Fruit fly (Drosophila melanogaster) whole organism, pupa: ENCODE data around the gene SNRPG.
A peak's percentile ranks its signal among the peaks of the same experiment; 100 is the strongest.

Source experiments
- CG10348 ChIP-seq: fragments of 200-800 bp; sonication (Bioruptor generic); IDR thresholded peaks from 2 replicates; pipeline ENCODE4 v1.3.6; 2022; ENCODE audit warnings: missing biosample characterization, missing genetic modification characterization
- CG12605 ChIP-seq: fragments of 200-800 bp; sonication (Bioruptor generic); IDR thresholded peaks from 2 replicates; pipeline ENCODE4 v1.3.6; 2022; ENCODE audit warnings: missing biosample characterization, missing genetic modification characterization
- CG13204 ChIP-seq: fragments of 200-800 bp; sonication (Bioruptor generic); optimal IDR thresholded peaks from 2 replicates; lab custom pipeline; 2018; ENCODE audit warnings: missing biosample characterization, mild to moderate bottlenecking, missing genetic modification characterization, moderate library complexity
- CG14655 ChIP-seq: fragments of 200-800 bp; sonication (Bioruptor generic); optimal IDR thresholded peaks from 3 replicates; lab custom pipeline; 2017; ENCODE audit warnings: mild to moderate bottlenecking, missing biosample characterization, missing genetic modification reagents, missing genetic modification characterization
- CG15710 ChIP-seq: fragments of 200-800 bp; sonication (Bioruptor generic); optimal IDR thresholded peaks from 2 replicates; lab custom pipeline; 2018; ENCODE audit warnings: missing biosample characterization, mild to moderate bottlenecking, missing genetic modification characterization, moderate library complexity
- CG17806 ChIP-seq: fragments of 200-800 bp; sonication (Bioruptor generic); optimal IDR thresholded peaks from 2 replicates; lab custom pipeline; 2018; ENCODE audit warnings: missing biosample characterization, mild to moderate bottlenecking, missing genetic modification characterization, moderate library complexity
- CG32121 ChIP-seq: fragments of 200-800 bp; sonication (Bioruptor generic); IDR thresholded peaks from 2 replicates; pipeline ENCODE4 v1.3.6; 2022; ENCODE audit warnings: missing biosample characterization, missing genetic modification characterization
- CG34367 ChIP-seq: fragments of 200-800 bp; sonication (Bioruptor generic); optimal IDR thresholded peaks from 2 replicates; lab custom pipeline; 2018; ENCODE audit warnings: missing biosample characterization, mild to moderate bottlenecking, missing genetic modification characterization
- CG4496 ChIP-seq: fragments of 200-800 bp; sonication (Bioruptor generic); IDR thresholded peaks from 3 replicates; pipeline ENCODE4 v1.3.6; 2022; ENCODE audit warnings: missing biosample characterization, missing genetic modification characterization
- CG8159 ChIP-seq: fragments of 200-800 bp; sonication (Bioruptor generic); optimal IDR thresholded peaks from 3 replicates; lab custom pipeline; 2018; ENCODE audit warnings: missing biosample characterization, mild to moderate bottlenecking, missing genetic modification characterization, moderate library complexity
- CG8301 ChIP-seq: fragments of 200-800 bp; sonication (Bioruptor generic); optimal IDR thresholded peaks from 2 replicates; lab custom pipeline; 2018; ENCODE audit warnings: missing biosample characterization, mild to moderate bottlenecking, missing genetic modification characterization
- CG9948 ChIP-seq: fragments of 200-800 bp; sonication (Bioruptor generic); optimal IDR thresholded peaks from 2 replicates; lab custom pipeline; 2018; ENCODE audit warnings: missing biosample characterization, mild to moderate bottlenecking, missing genetic modification characterization, moderate library complexity
- D1 ChIP-seq: fragments of 200-800 bp; sonication (Bioruptor generic); optimal IDR thresholded peaks from 2 replicates; lab custom pipeline; 2018; ENCODE audit warnings: missing biosample characterization, mild to moderate bottlenecking, missing genetic modification characterization, moderate library complexity
- EcR ChIP-seq: fragments of 200-800 bp; sonication (Bioruptor generic); optimal IDR thresholded peaks from 3 replicates; lab custom pipeline; 2019; ENCODE audit warnings: missing biosample characterization, missing genetic modification characterization, mild to moderate bottlenecking, moderate library complexity, missing genetic modification reagents
- Ets98B ChIP-seq: fragments of 200-800 bp; sonication (Bioruptor generic); IDR thresholded peaks from 2 replicates; pipeline ENCODE4 v1.3.6; 2022; ENCODE audit warnings: missing biosample characterization, missing genetic modification characterization
- Pif1A ChIP-seq: fragments of 200-800 bp; sonication (Bioruptor generic); optimal IDR thresholded peaks from 3 replicates; lab custom pipeline; 2016; ENCODE audit warnings: missing biosample characterization, missing genetic modification characterization
- Snoo ChIP-seq: fragments of 200-800 bp; sonication (Bioruptor generic); optimal IDR thresholded peaks from 3 replicates; lab custom pipeline; 2017; ENCODE audit warnings: missing biosample characterization, mild to moderate bottlenecking, missing genetic modification characterization, inconsistent platforms
- fd96Ca ChIP-seq: fragments of 200-800 bp; sonication (Bioruptor generic); IDR thresholded peaks from 3 replicates; pipeline ENCODE4 v1.3.6; 2022; ENCODE audit warnings: missing biosample characterization, missing genetic modification characterization
- gl ChIP-seq: fragments of 200-800 bp; sonication (Bioruptor generic); optimal IDR thresholded peaks from 2 replicates; lab custom pipeline; 2018; ENCODE audit warnings: missing biosample characterization, mild to moderate bottlenecking, missing genetic modification characterization
- rn ChIP-seq: fragments of 200-800 bp; sonication (Bioruptor generic); IDR thresholded peaks from 2 replicates; pipeline ENCODE4 v1.3.6; 2022; ENCODE audit warnings: missing biosample characterization, missing genetic modification characterization

SNRPG gene

dm6 chrX:16670691-16671481, 30.7 kb upstream of the SNRPG start:
- peak; percentile 7 for TF ChIP-seq CG14655 (GFP tag; lab: Kevin White, UChicago)
- peak; percentile 75 for TF ChIP-seq CG13204 (GFP tag; lab: Kevin White, UChicago)
- TF ChIP-seq CG4496: peak; percentile 49; the same call in 1 of the 3 replicates
- TF ChIP-seq CG15710 (tag; lab: Kevin White, UChicago): no peak

dm6 chrX:16670262-16670661, 30.0 kb upstream of the SNRPG start:
- TF ChIP-seq CG13204 (GFP tag; lab: Kevin White, UChicago) (no peak), Pif1A (GFP tag; lab: Kevin White, UChicago) (peak; percentile 5)
- TF ChIP-seq, all 21 proteins: peak for 1

dm6 chrX:16669849-16670248, 29.6 kb upstream of the SNRPG start:
- TF ChIP-seq CG4496 (0 out of 3 replicates have a peak, but pooled peaks have one; percentile 49), CG8159 (no peak)
- TF ChIP-seq, all 21 proteins: peak for 1

- TF ChIP-seq CG4496 (no peak), CG8159 (peak; percentile 7), rn (GFP tag; lab: Robert Waterston, UW) (no peak), fd96Ca (GFP tag; lab: Robert Waterston, UW) (no peak), CG8301 (tag; lab: Kevin White, UChicago) (no peak), CG15710 (tag; lab: Kevin White, UChicago) (peak; percentile 17), CG12605 (GFP tag; lab: Robert Waterston, UW) (no peak), CG9948 (tag; lab: Kevin White, UChicago) (no peak), EcR (no peak), CG32121 (GFP tag; lab: Robert Waterston, UW) (no peak), Snoo (no peak), gl (tag; lab: Kevin White, UChicago) (no peak), CG14655 (GFP tag; lab: Kevin White, UChicago) (no peak), CG17806 (tag; lab: Kevin White, UChicago) (no peak), CG13204 (GFP tag; lab: Kevin White, UChicago) (no peak), D1 (tag; lab: Kevin White, UChicago) (no peak)
Observed at dm6 chrX:16664405-16665064, 24.3 kb upstream of the SNRPG start, which contains the start of gene CG15865. TSS of gene CG15865 (minus strand) at chrX:16664455.

dm6 chrX:16660632-16661031, 20.4 kb upstream of the SNRPG start:
- TF ChIP-seq fd96Ca (GFP tag; lab: Robert Waterston, UW) (no peak), CG8159 (no peak)

- peak; percentile 90 for TF ChIP-seq CG13204 (GFP tag; lab: Kevin White, UChicago)
- TF ChIP-seq EcR: peak; percentile 34
- TF ChIP-seq Snoo: peak; percentile 27
- 0 out of 2 replicates have a peak, but pooled peaks have one; percentile 16 for TF ChIP-seq Ets98B (GFP tag; lab: Robert Waterston, UW)
- no peak for TF ChIP-seq CG8159
Observed at dm6 chrX:16655724-16656235, 15.6 kb upstream of the SNRPG start.

- TF ChIP-seq CG12605 (GFP tag; lab: Robert Waterston, UW) (no peak), CG13204 (GFP tag; lab: Kevin White, UChicago) (no peak), CG8301 (tag; lab: Kevin White, UChicago) (no peak), CG32121 (GFP tag; lab: Robert Waterston, UW) (no peak), Ets98B (GFP tag; lab: Robert Waterston, UW) (no peak), CG14655 (GFP tag; lab: Kevin White, UChicago) (no peak), CG17806 (tag; lab: Kevin White, UChicago) (no peak), CG34367 (tag; lab: Kevin White, UChicago) (no peak), rn (GFP tag; lab: Robert Waterston, UW) (no peak), gl (tag; lab: Kevin White, UChicago) (no peak), CG9948 (tag; lab: Kevin White, UChicago) (no peak), CG10348 (GFP tag; lab: Robert Waterston, UW) (no peak)
Observed at dm6 chrX:16654931-16655409, 14.8 kb upstream of the SNRPG start, which contains the start of the genes Nemp and r. TSS of gene Nemp (minus strand) at chrX:16655015. TSS of gene r (plus strand) at chrX:16655359.
